Worm (Caenorhabditis elegans) whole organism, mixed stage, embryonic: ENCODE results near the gene hot-6.

Experiments
- ces-1 ChIP-seq: fragments of 150-350 bp; optimal IDR thresholded peaks from 2 replicates; lab custom pipeline; 2014; ENCODE audit warnings: missing biosample characterization, missing genetic modification reagents, missing genetic modification characterization
- elt-1 ChIP-seq: sonication (generic microtip); optimal IDR thresholded peaks from 2 replicates; lab custom pipeline; 2017; ENCODE audit warnings: missing genetic modification characterization, mild to moderate bottlenecking, missing compliant biosample characterization, antibody characterized with exemption, moderate library complexity, borderline replicate concordance; ENCODE audit not compliant: insufficient read depth
- hlh-1 ChIP-seq: fragments of 150-350 bp; optimal IDR thresholded peaks from 2 replicates; lab custom pipeline; 2014; ENCODE audit warnings: missing biosample characterization, missing genetic modification reagents, missing genetic modification characterization
- lin-13 ChIP-seq: fragments of 150-350 bp; optimal IDR thresholded peaks from 2 replicates; lab custom pipeline; 2014; ENCODE audit warnings: missing biosample characterization, missing genetic modification characterization
- mab-5 ChIP-seq: fragments of 150-350 bp; optimal IDR thresholded peaks from 2 replicates; lab custom pipeline; 2014; ENCODE audit warnings: missing biosample characterization, missing genetic modification characterization
- mep-1 ChIP-seq: fragments of 150-350 bp; optimal IDR thresholded peaks from 2 replicates; lab custom pipeline; 2017; ENCODE audit warnings: missing biosample characterization, missing genetic modification reagents, missing genetic modification characterization, inconsistent platforms
- nhr-28 ChIP-seq: fragments of 150-350 bp; optimal IDR thresholded peaks from 2 replicates; lab custom pipeline; 2014; ENCODE audit warnings: missing biosample characterization, missing genetic modification characterization
- nhr-76 ChIP-seq: sonication (generic microtip); optimal IDR thresholded peaks from 2 replicates; lab custom pipeline; 2017; ENCODE audit warnings: missing biosample characterization, missing genetic modification characterization
- pha-4 ChIP-seq: fragments of 150-350 bp; optimal IDR thresholded peaks from 2 replicates; lab custom pipeline; 2018; ENCODE audit warnings: missing biosample characterization, missing genetic modification reagents, missing genetic modification characterization
- sptf-1 ChIP-seq: sonication (generic microtip); optimal IDR thresholded peaks from 2 replicates; lab custom pipeline; 2017; ENCODE audit warnings: mild to moderate bottlenecking, missing genetic modification characterization, moderate library complexity, missing compliant biosample characterization
- unc-39 ChIP-seq: fragments of 150-350 bp; optimal IDR thresholded peaks from 2 replicates; lab custom pipeline; 2014; ENCODE audit warnings: missing biosample characterization, missing genetic modification characterization
- unc-62 ChIP-seq: fragments of 150-350 bp; optimal IDR thresholded peaks from 2 replicates; lab custom pipeline; 2014; ENCODE audit warnings: missing biosample characterization, missing genetic modification reagents, missing genetic modification characterization

- TF ChIP-seq unc-39 (no peak), nhr-76 (tag; lab: Kevin White, UChicago) (no peak), mep-1 (tag; lab: Kevin White, UChicago) (no peak), ces-1 (GFP tag; lab: Kevin White, UChicago) (no peak), sptf-1 (tag; lab: Kevin White, UChicago) (no peak), nhr-28 (tag; lab: Kevin White, UChicago) (no peak), hlh-1 (tag; lab: Kevin White, UChicago) (no peak), unc-62 (GFP tag; lab: Kevin White, UChicago) (no peak), mab-5 (tag; lab: Kevin White, UChicago) (no peak), pha-4 (no peak), elt-1 (no peak), lin-13 (tag; lab: Kevin White, UChicago) (no peak)
Observed at ce11 chrV:10981113-10981512, 41.6 kb downstream of the hot-6 start, which contains the start of gene fig-1.
